Worm (Caenorhabditis elegans) whole organism, mixed stage, embryonic: ENCODE measurements around the gene zfp-2.
A peak's percentile ranks its signal among the peaks of the same experiment; 100 is the strongest.

ENCODE experiments used
- bed-3 ChIP-seq: fragments of 200-800 bp; sonication (Bioruptor generic); optimal IDR thresholded peaks from 3 replicates; lab custom pipeline; 2018; ENCODE audit warnings: mild to moderate bottlenecking, missing genetic modification characterization, moderate library complexity, missing compliant biosample characterization
- blmp-1 ChIP-seq: fragments of 150-350 bp; optimal IDR thresholded peaks from 2 replicates; lab custom pipeline; 2014; ENCODE audit warnings: missing biosample characterization, missing genetic modification characterization
- ceh-39 ChIP-seq: fragments of 150-350 bp; optimal IDR thresholded peaks from 2 replicates; lab custom pipeline; 2014; ENCODE audit warnings: missing biosample characterization, missing genetic modification characterization
- ceh-43 ChIP-seq: fragments of 200-800 bp; sonication (Bioruptor generic); optimal IDR thresholded peaks from 2 replicates; lab custom pipeline; 2018; ENCODE audit warnings: mild to moderate bottlenecking, missing genetic modification characterization, moderate library complexity, missing compliant biosample characterization
- ceh-83 ChIP-seq: fragments of 200-800 bp; sonication (Bioruptor generic); optimal IDR thresholded peaks from 2 replicates; lab custom pipeline; 2018; ENCODE audit warnings: mild to moderate bottlenecking, missing genetic modification characterization, missing compliant biosample characterization
- ces-1 ChIP-seq: fragments of 150-350 bp; optimal IDR thresholded peaks from 2 replicates; lab custom pipeline; 2014; ENCODE audit warnings: missing biosample characterization, missing genetic modification reagents, missing genetic modification characterization
- cnd-1 ChIP-seq: fragments of 200-800 bp; sonication (Bioruptor generic); optimal IDR thresholded peaks from 2 replicates; lab custom pipeline; 2018; ENCODE audit warnings: mild to moderate bottlenecking, missing genetic modification characterization, missing compliant biosample characterization
- drap-1 ChIP-seq: fragments of 200-800 bp; sonication (Bioruptor generic); optimal IDR thresholded peaks from 3 replicates; lab custom pipeline; 2018; ENCODE audit warnings: mild to moderate bottlenecking, missing genetic modification characterization, missing compliant biosample characterization
- elt-1 ChIP-seq: sonication (generic microtip); optimal IDR thresholded peaks from 2 replicates; lab custom pipeline; 2017; ENCODE audit warnings: missing genetic modification characterization, mild to moderate bottlenecking, missing compliant biosample characterization, antibody characterized with exemption, moderate library complexity, borderline replicate concordance; ENCODE audit not compliant: insufficient read depth
- elt-3 ChIP-seq: fragments of 150-350 bp; optimal IDR thresholded peaks from 2 replicates; lab custom pipeline; 2014; ENCODE audit warnings: missing biosample characterization, missing genetic modification characterization
- flh-1 ChIP-seq: fragments of 200-800 bp; sonication (Bioruptor generic); optimal IDR thresholded peaks from 2 replicates; lab custom pipeline; 2018; ENCODE audit warnings: mild to moderate bottlenecking, missing genetic modification characterization, moderate library complexity, missing compliant biosample characterization
- ham-2 ChIP-seq: fragments of 200-800 bp; sonication (Bioruptor generic); optimal IDR thresholded peaks from 2 replicates; lab custom pipeline; 2018; ENCODE audit warnings: mild to moderate bottlenecking, missing genetic modification characterization, missing compliant biosample characterization
- hlh-1 ChIP-seq: fragments of 150-350 bp; optimal IDR thresholded peaks from 2 replicates; lab custom pipeline; 2014; ENCODE audit warnings: missing biosample characterization, missing genetic modification reagents, missing genetic modification characterization
- lin-32 ChIP-seq: fragments of 200-800 bp; sonication (Bioruptor generic); optimal IDR thresholded peaks from 2 replicates; lab custom pipeline; 2018; ENCODE audit warnings: mild to moderate bottlenecking, missing genetic modification characterization, missing compliant biosample characterization
- lsy-2 ChIP-seq: fragments of 150-350 bp; optimal IDR thresholded peaks from 2 replicates; lab custom pipeline; 2014; ENCODE audit warnings: missing biosample characterization, missing genetic modification characterization
- mab-5 ChIP-seq: fragments of 150-350 bp; optimal IDR thresholded peaks from 2 replicates; lab custom pipeline; 2014; ENCODE audit warnings: missing biosample characterization, missing genetic modification characterization
- mls-2 ChIP-seq: sonication (generic microtip); optimal IDR thresholded peaks from 2 replicates; lab custom pipeline; 2016; ENCODE audit warnings: mild to moderate bottlenecking, missing genetic modification characterization, moderate library complexity, missing compliant biosample characterization
- nhr-12 ChIP-seq: fragments of 150-350 bp; optimal IDR thresholded peaks from 2 replicates; lab custom pipeline; 2014; ENCODE audit warnings: missing biosample characterization, missing genetic modification characterization
- nhr-2 ChIP-seq: fragments of 150-350 bp; optimal IDR thresholded peaks from 2 replicates; lab custom pipeline; 2014; ENCODE audit warnings: missing biosample characterization, missing genetic modification characterization
- nhr-237 ChIP-seq: fragments of 150-350 bp; optimal IDR thresholded peaks from 2 replicates; lab custom pipeline; 2014; ENCODE audit warnings: missing biosample characterization, missing genetic modification characterization
- nhr-28 ChIP-seq: fragments of 150-350 bp; optimal IDR thresholded peaks from 2 replicates; lab custom pipeline; 2014; ENCODE audit warnings: missing biosample characterization, missing genetic modification characterization
- nhr-76 ChIP-seq: sonication (generic microtip); optimal IDR thresholded peaks from 2 replicates; lab custom pipeline; 2017; ENCODE audit warnings: missing biosample characterization, missing genetic modification characterization
- pha-4 ChIP-seq: fragments of 150-350 bp; optimal IDR thresholded peaks from 2 replicates; lab custom pipeline; 2018; ENCODE audit warnings: missing biosample characterization, missing genetic modification reagents, missing genetic modification characterization
- sem-2 ChIP-seq: fragments of 200-800 bp; sonication (Bioruptor generic); optimal IDR thresholded peaks from 2 replicates; lab custom pipeline; 2018; ENCODE audit warnings: mild to moderate bottlenecking, missing genetic modification characterization, missing compliant biosample characterization
- snpc-4 ChIP-seq: fragments of 150-350 bp; optimal IDR thresholded peaks from 2 replicates; lab custom pipeline; 2014; ENCODE audit warnings: missing biosample characterization, missing genetic modification characterization
- sptf-1 ChIP-seq: sonication (generic microtip); optimal IDR thresholded peaks from 2 replicates; lab custom pipeline; 2017; ENCODE audit warnings: mild to moderate bottlenecking, missing genetic modification characterization, moderate library complexity, missing compliant biosample characterization
- tbx-8 ChIP-seq: fragments of 200-800 bp; sonication (Bioruptor generic); optimal IDR thresholded peaks from 2 replicates; lab custom pipeline; 2018; ENCODE audit warnings: mild to moderate bottlenecking, missing genetic modification characterization, moderate library complexity, missing compliant biosample characterization
- unc-39 ChIP-seq: fragments of 150-350 bp; optimal IDR thresholded peaks from 2 replicates; lab custom pipeline; 2014; ENCODE audit warnings: missing biosample characterization, missing genetic modification characterization
- unc-62 ChIP-seq: fragments of 150-350 bp; optimal IDR thresholded peaks from 2 replicates; lab custom pipeline; 2014; ENCODE audit warnings: missing biosample characterization, missing genetic modification reagents, missing genetic modification characterization
- zip-8 ChIP-seq: fragments of 150-350 bp; optimal IDR thresholded peaks from 2 replicates; lab custom pipeline; 2014; ENCODE audit warnings: missing biosample characterization, missing genetic modification characterization
- ztf-11 ChIP-seq: fragments of 150-350 bp; optimal IDR thresholded peaks from 2 replicates; lab custom pipeline; 2014; ENCODE audit warnings: missing biosample characterization, missing genetic modification characterization

The zfp-2 gene

DNA sequence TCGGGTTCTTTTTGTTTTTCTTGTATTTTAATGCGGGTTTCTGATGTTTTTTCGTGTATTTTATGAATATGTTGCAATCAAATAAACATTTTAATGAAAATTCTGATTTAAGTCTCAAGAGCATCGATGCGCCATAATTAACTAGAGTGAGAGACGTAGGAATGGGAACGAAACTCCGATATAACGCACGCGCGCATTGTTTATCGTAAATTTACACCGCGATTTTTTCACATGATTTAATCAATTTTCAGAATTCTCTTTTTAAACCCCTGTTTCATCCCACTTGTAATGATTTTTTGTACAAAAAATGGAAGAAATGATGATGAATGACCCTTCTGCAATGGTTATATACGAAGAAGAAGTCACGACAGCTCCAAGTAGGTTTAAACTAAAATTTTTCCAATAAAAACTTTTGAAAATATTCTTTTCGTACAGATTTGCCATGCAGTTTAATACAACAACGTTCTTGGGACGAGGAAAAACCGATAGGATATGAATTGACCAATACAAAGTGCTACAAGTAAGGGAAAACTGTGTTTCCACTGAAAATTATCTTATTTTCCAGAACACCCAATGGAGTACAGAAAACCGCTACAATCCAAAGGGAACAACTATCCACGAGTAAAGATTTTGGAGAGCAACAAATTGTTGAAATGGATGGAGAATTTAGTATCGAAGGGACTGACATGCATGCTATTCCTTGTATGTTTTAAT lies at the start of gene zfp-2:
Gene zfp-2, plus strand, starts transcription at position 214 of the 714 bp plus-strand sequence.
- TF ChIP-seq hlh-1 (tag; lab: Kevin White, UChicago) (no peak), ces-1 (GFP tag; lab: Kevin White, UChicago) (peak; percentile 82), lsy-2 (tag; lab: Kevin White, UChicago) (peak; percentile 8)
- TF ChIP-seq, all 35 proteins: peak for 2

DNA sequence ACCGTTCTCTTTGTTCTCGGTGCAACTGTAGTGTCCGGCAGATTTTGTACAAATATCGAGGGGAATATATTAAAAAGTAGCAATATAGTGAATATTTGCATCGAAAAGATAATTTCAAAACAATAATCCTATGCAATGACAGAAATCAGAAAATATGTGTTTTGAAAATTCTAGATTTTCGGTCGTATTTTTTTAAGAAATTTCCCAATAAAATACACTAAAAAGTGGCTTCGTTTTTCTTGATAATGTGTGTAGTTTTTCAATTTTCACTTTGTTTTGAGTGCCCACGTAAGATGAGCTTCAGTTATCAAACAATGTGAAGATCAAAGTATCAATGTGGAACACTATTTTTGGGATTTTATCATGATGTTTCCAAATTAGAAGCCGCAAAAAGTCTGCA lies 40.6 kb upstream of the zfp-2 start, which contains the start of gene gcy-1:
Gene gcy-1, minus strand, starts transcription at position 101 of the 400 bp plus-strand sequence.
- TF ChIP-seq ztf-11 (tag; lab: Kevin White, UChicago): no peak
- TF ChIP-seq bed-3 (GFP tag; lab: Kevin White, UChicago): no peak
- TF ChIP-seq mab-5 (tag; lab: Kevin White, UChicago): no peak
- no peak for TF ChIP-seq ceh-43
- TF ChIP-seq lin-32 (GFP tag; lab: Kevin White, UChicago): no peak
- no peak for TF ChIP-seq elt-3
- TF ChIP-seq ces-1 (GFP tag; lab: Kevin White, UChicago): no peak
- no peak for TF ChIP-seq lsy-2 (tag; lab: Kevin White, UChicago)
- TF ChIP-seq sem-2 (GFP tag; lab: Kevin White, UChicago): no peak
- no peak for TF ChIP-seq flh-1 (GFP tag; lab: Kevin White, UChicago)
- TF ChIP-seq unc-62 (GFP tag; lab: Kevin White, UChicago): no peak
- no peak for TF ChIP-seq nhr-76 (tag; lab: Kevin White, UChicago)
- TF ChIP-seq unc-39 (tag; lab: Kevin White, UChicago): no peak
- no peak for TF ChIP-seq blmp-1 (tag; lab: Kevin White, UChicago)
- no peak for TF ChIP-seq elt-1 (tag; lab: Kevin White, UChicago)
- no peak for TF ChIP-seq hlh-1 (tag; lab: Kevin White, UChicago)
- TF ChIP-seq pha-4 (tag; lab: Kevin White, UChicago): no peak
- TF ChIP-seq ham-2 (GFP tag; lab: Kevin White, UChicago): no peak

- no peak for TF ChIP-seq tbx-8 (GFP tag; lab: Kevin White, UChicago)
- no peak for TF ChIP-seq lsy-2 (tag; lab: Kevin White, UChicago)
- no peak for TF ChIP-seq ham-2 (GFP tag; lab: Kevin White, UChicago)
- no peak for TF ChIP-seq sem-2 (GFP tag; lab: Kevin White, UChicago)
- no peak for TF ChIP-seq ces-1 (GFP tag; lab: Kevin White, UChicago)
- no peak for TF ChIP-seq hlh-1 (tag; lab: Kevin White, UChicago)
- no peak for TF ChIP-seq ceh-43
- TF ChIP-seq lin-32 (GFP tag; lab: Kevin White, UChicago): no peak
- no peak for TF ChIP-seq mls-2 (tag; lab: Kevin White, UChicago)
- TF ChIP-seq ceh-39 (tag; lab: Kevin White, UChicago): no peak
- TF ChIP-seq, all 35 proteins: peak for 0
These were observed 38.7 kb upstream of the zfp-2 start, which contains the start of the genes sfxn-1.1 and AH6.3 for ce11 chrII:9518781-9519180. TSS of gene sfxn-1.1 (minus strand) at chrII:9518881. TSS of gene AH6.3 (plus strand) at chrII:9519055.

DNA sequence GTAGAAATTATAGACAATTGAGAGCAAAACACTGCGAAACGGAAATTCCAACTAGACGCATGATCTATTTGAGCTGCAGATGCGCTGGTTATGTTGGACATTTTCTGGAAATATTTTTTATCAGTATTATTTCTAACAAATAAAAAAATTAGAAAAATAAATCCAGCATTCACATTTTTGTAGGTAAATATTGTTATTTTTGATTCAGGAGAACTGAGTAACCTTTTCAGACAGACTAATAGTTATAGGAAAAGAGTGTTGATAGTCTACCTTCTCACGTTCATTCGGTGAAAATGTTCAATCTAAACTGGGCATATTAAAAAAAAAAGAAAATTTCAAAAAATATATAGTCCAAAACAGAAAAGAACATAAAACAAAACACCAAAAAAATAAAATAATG lies 35.9 kb upstream of the zfp-2 start, which contains the start of gene sra-1:
Gene sra-1, minus strand, starts transcription at position 101 of the 400 bp plus-strand sequence.
- TF ChIP-seq lsy-2 (tag; lab: Kevin White, UChicago) (no peak), snpc-4 (tag; lab: Kevin White, UChicago) (no peak), zip-8 (tag; lab: Kevin White, UChicago) (no peak), sptf-1 (tag; lab: Kevin White, UChicago) (no peak), cnd-1 (tag; lab: Kevin White, UChicago) (no peak), mls-2 (tag; lab: Kevin White, UChicago) (no peak), sem-2 (GFP tag; lab: Kevin White, UChicago) (no peak), elt-1 (tag; lab: Kevin White, UChicago) (no peak), mab-5 (tag; lab: Kevin White, UChicago) (no peak), nhr-12 (tag; lab: Kevin White, UChicago) (no peak), flh-1 (GFP tag; lab: Kevin White, UChicago) (no peak), ztf-11 (tag; lab: Kevin White, UChicago) (no peak), drap-1 (GFP tag; lab: Kevin White, UChicago) (no peak), pha-4 (tag; lab: Kevin White, UChicago) (no peak)

DNA sequence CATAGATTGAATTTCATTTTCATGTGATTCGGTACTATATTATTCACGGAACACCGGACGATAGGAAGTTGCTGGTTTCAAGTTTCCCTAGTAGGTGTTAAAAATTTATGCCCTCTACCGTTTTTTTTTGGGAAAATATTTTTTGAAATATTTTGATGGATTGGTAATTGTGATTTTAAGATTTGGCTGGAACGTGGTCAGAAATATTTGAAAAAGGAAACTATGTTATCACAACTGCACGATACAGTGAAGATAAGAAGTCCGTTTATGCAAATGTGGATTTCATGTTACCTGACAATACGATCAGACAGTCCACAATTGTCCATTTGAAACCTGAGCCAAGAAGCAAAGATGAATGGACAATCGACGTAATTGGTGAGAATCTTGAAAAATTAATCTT lies 34.5 kb upstream of the zfp-2 start, which contains the start of gene AH6.17:
Gene AH6.17, plus strand, starts transcription at position 185 of the 400 bp plus-strand sequence.
- TF ChIP-seq ceh-39 (tag; lab: Kevin White, UChicago) (no peak), nhr-2 (no peak), lsy-2 (tag; lab: Kevin White, UChicago) (no peak), ztf-11 (tag; lab: Kevin White, UChicago) (no peak), pha-4 (tag; lab: Kevin White, UChicago) (no peak), nhr-237 (no peak), sem-2 (GFP tag; lab: Kevin White, UChicago) (no peak), nhr-28 (tag; lab: Kevin White, UChicago) (no peak), hlh-1 (tag; lab: Kevin White, UChicago) (no peak), elt-3 (no peak), ceh-83 (GFP tag; lab: Kevin White, UChicago) (no peak), ham-2 (GFP tag; lab: Kevin White, UChicago) (no peak)
